Worm (Caenorhabditis elegans) whole organism, young adult: ENCODE data around the gene T26E4.2.
"Not testable (repeated sequence)": the region's sequence is repeated elsewhere in the genome, so short reads cannot be mapped to it uniquely, and the experiment has no call there.

ENCODE experiments used
- C06A6.2 ChIP-seq: fragments of 200-800 bp; sonication (Bioruptor generic); conservative IDR thresholded peaks from 2 replicates; pipeline ENCODE4 v1.3.6; 2022; ENCODE audit warnings: missing genetic modification characterization, missing compliant biosample characterization
- D2030.7 ChIP-seq: fragments of 200-800 bp; sonication (Bioruptor generic); IDR thresholded peaks from 2 replicates; pipeline ENCODE4 v1.3.6; 2022; ENCODE audit warnings: missing genetic modification reagents, missing genetic modification characterization, missing compliant biosample characterization
- F23B12.7 ChIP-seq: sonication (generic microtip); optimal IDR thresholded peaks from 2 replicates; lab custom pipeline; 2017; ENCODE audit warnings: missing genetic modification characterization, mild to moderate bottlenecking, missing compliant biosample characterization, antibody characterized with exemption, moderate library complexity; ENCODE audit not compliant: insufficient read depth
- F57C9.4 ChIP-seq: sonication (generic microtip); optimal IDR thresholded peaks from 2 replicates; lab custom pipeline; 2017; ENCODE audit warnings: mild to moderate bottlenecking, missing genetic modification characterization, missing compliant biosample characterization
- K12H6.12 ChIP-seq: fragments of 200-800 bp; sonication (Bioruptor generic); optimal IDR thresholded peaks from 2 replicates; lab custom pipeline; 2018; ENCODE audit warnings: mild to moderate bottlenecking, missing genetic modification characterization, missing compliant biosample characterization
- T26A5.8 ChIP-seq: sonication (generic microtip); optimal IDR thresholded peaks from 2 replicates; lab custom pipeline; 2016; ENCODE audit warnings: missing genetic modification characterization, missing compliant biosample characterization
- Y56A3A.18 ChIP-seq: fragments of 200-800 bp; sonication (Bioruptor generic); IDR thresholded peaks from 2 replicates; pipeline ENCODE4 v1.3.6; 2022; ENCODE audit warnings: missing genetic modification reagents, missing genetic modification characterization, missing compliant biosample characterization
- Y95B8A.8 ChIP-seq: fragments of 200-800 bp; sonication (Bioruptor generic); IDR thresholded peaks from 2 replicates; pipeline ENCODE4 v1.3.6; 2022; ENCODE audit warnings: missing genetic modification reagents, missing genetic modification characterization, missing compliant biosample characterization
- ZK185.1 ChIP-seq: sonication (generic microtip); optimal IDR thresholded peaks from 2 replicates; lab custom pipeline; 2016; ENCODE audit warnings: mild to moderate bottlenecking, missing genetic modification characterization, missing compliant biosample characterization; ENCODE audit not compliant: poor library complexity, severe bottlenecking
- aptf-2 ChIP-seq: fragments of 200-800 bp; sonication (Bioruptor generic); conservative IDR thresholded peaks from 2 replicates; pipeline ENCODE4 v1.3.6; 2022; ENCODE audit warnings: missing genetic modification reagents, missing genetic modification characterization, missing compliant biosample characterization
- attf-5 ChIP-seq: fragments of 200-800 bp; sonication (Bioruptor generic); optimal IDR thresholded peaks from 2 replicates; lab custom pipeline; 2018; ENCODE audit warnings: mild to moderate bottlenecking, missing genetic modification characterization, missing compliant biosample characterization
- cebp-2 ChIP-seq: fragments of 200-800 bp; sonication (Bioruptor generic); IDR thresholded peaks from 2 replicates; pipeline ENCODE4 v1.3.6; 2022; ENCODE audit warnings: missing genetic modification characterization, missing compliant biosample characterization
- ceh-27 ChIP-seq: fragments of 200-800 bp; sonication (Bioruptor generic); optimal IDR thresholded peaks from 2 replicates; lab custom pipeline; 2018; ENCODE audit warnings: mild to moderate bottlenecking, missing genetic modification characterization, moderate library complexity, missing compliant biosample characterization
- ceh-58 ChIP-seq: fragments of 200-800 bp; sonication (Bioruptor generic); IDR thresholded peaks from 2 replicates; pipeline ENCODE4 v1.3.6; 2022; ENCODE audit warnings: missing genetic modification characterization, missing compliant biosample characterization
- ceh-79 ChIP-seq: sonication (generic microtip); optimal IDR thresholded peaks from 2 replicates; lab custom pipeline; 2017; ENCODE audit warnings: mild to moderate bottlenecking, missing genetic modification characterization, missing compliant biosample characterization
- ceh-91 ChIP-seq: fragments of 200-800 bp; sonication (Bioruptor generic); IDR thresholded peaks from 2 replicates; pipeline ENCODE4 v1.3.6; 2022; ENCODE audit warnings: missing genetic modification reagents, missing genetic modification characterization, missing compliant biosample characterization
- egl-18 ChIP-seq: fragments of 200-800 bp; sonication (Bioruptor generic); IDR thresholded peaks from 2 replicates; pipeline ENCODE4 v1.3.6; 2022; ENCODE audit warnings: missing genetic modification reagents, missing genetic modification characterization, missing compliant biosample characterization
- ekl-4 ChIP-seq: fragments of 200-800 bp; sonication (Bioruptor generic); IDR thresholded peaks from 2 replicates; pipeline ENCODE4 v1.3.6; 2022; ENCODE audit warnings: missing genetic modification reagents, missing genetic modification characterization, missing compliant biosample characterization
- hlh-26 ChIP-seq: fragments of 200-800 bp; sonication (Bioruptor generic); conservative IDR thresholded peaks from 2 replicates; pipeline ENCODE4 v1.3.6; 2022; ENCODE audit warnings: missing genetic modification reagents, missing genetic modification characterization, missing compliant biosample characterization
- hmg-1.2 ChIP-seq: fragments of 200-800 bp; sonication (Bioruptor generic); IDR thresholded peaks from 2 replicates; pipeline ENCODE4 v1.3.6; 2022; ENCODE audit warnings: missing genetic modification reagents, missing genetic modification characterization, missing compliant biosample characterization
- hrde-1 ChIP-seq: sonication (generic microtip); optimal IDR thresholded peaks from 2 replicates; lab custom pipeline; 2016; ENCODE audit warnings: missing genetic modification characterization, mild to moderate bottlenecking, missing compliant biosample characterization, moderate library complexity, missing genotype, missing genetic modification reagents, borderline replicate concordance
- hsf-1 ChIP-seq: fragments of 200-800 bp; sonication (Bioruptor generic); IDR thresholded peaks from 2 replicates; pipeline ENCODE4 v1.3.6; 2022; ENCODE audit warnings: missing genetic modification reagents, missing genetic modification characterization, missing compliant biosample characterization
- madf-3 ChIP-seq: fragments of 200-800 bp; sonication (Bioruptor generic); IDR thresholded peaks from 2 replicates; pipeline ENCODE4 v1.3.6; 2022; ENCODE audit warnings: missing genetic modification reagents, missing genetic modification characterization, missing compliant biosample characterization
- madf-6 ChIP-seq: fragments of 200-800 bp; sonication (Bioruptor generic); IDR thresholded peaks from 2 replicates; pipeline ENCODE4 v1.3.6; 2022; ENCODE audit warnings: missing genetic modification reagents, missing genetic modification characterization, missing compliant biosample characterization
- mes-4 ChIP-seq: sonication (generic microtip); optimal IDR thresholded peaks from 2 replicates; lab custom pipeline; 2016; ENCODE audit warnings: missing genotype, missing genetic modification characterization, missing compliant biosample characterization
- nfya-2 ChIP-seq: fragments of 200-800 bp; sonication (Bioruptor generic); IDR thresholded peaks from 2 replicates; pipeline ENCODE4 v1.3.6; 2022; ENCODE audit warnings: missing genetic modification reagents, missing genetic modification characterization, missing compliant biosample characterization
- nhr-27 ChIP-seq: fragments of 200-800 bp; sonication (Bioruptor generic); optimal IDR thresholded peaks from 2 replicates; lab custom pipeline; 2018; ENCODE audit warnings: mild to moderate bottlenecking, missing genetic modification characterization, moderate library complexity, missing compliant biosample characterization
- pha-4 ChIP-seq: fragments of 150-350 bp; sonication (generic microtip); optimal IDR thresholded peaks from 2 replicates; lab custom pipeline; 2014; ENCODE audit warnings: missing biosample characterization, missing genetic modification reagents, missing genetic modification characterization
- rec-8 ChIP-seq, 2 experiments: sonication (generic microtip); optimal IDR thresholded peaks; 2 replicates each; lab custom pipeline; 2016; ENCODE audit warnings: mild to moderate bottlenecking in 2 of 2, missing genetic modification characterization in 2 of 2, missing genetic modification reagents in 2 of 2, missing genotype in 2 of 2, missing biosample characterization in 1 of 2, missing compliant biosample characterization in 1 of 2, moderate library complexity in 1 of 2
- sea-2 ChIP-seq: fragments of 200-800 bp; sonication (Bioruptor generic); IDR thresholded peaks from 2 replicates; pipeline ENCODE4 v1.3.6; 2022; ENCODE audit warnings: missing genetic modification characterization, missing compliant biosample characterization
- snpc-1.1 ChIP-seq: sonication (generic microtip); optimal IDR thresholded peaks from 2 replicates; lab custom pipeline; 2017; ENCODE audit warnings: missing genetic modification characterization, mild to moderate bottlenecking, missing compliant biosample characterization, antibody characterized with exemption, moderate library complexity, missing genotype, missing genetic modification reagents; ENCODE audit not compliant: insufficient read depth
- somi-1 ChIP-seq: fragments of 200-800 bp; sonication (Bioruptor generic); optimal IDR thresholded peaks from 2 replicates; lab custom pipeline; 2018; ENCODE audit warnings: mild to moderate bottlenecking, missing genetic modification characterization, missing compliant biosample characterization
- tbx-9 ChIP-seq: sonication (generic microtip); optimal IDR thresholded peaks from 2 replicates; lab custom pipeline; 2016; ENCODE audit warnings: borderline replicate concordance, missing genetic modification characterization, inconsistent platforms, missing compliant biosample characterization
- tlf-1 ChIP-seq: fragments of 200-800 bp; sonication (Bioruptor generic); optimal IDR thresholded peaks from 2 replicates; lab custom pipeline; 2018; ENCODE audit warnings: mild to moderate bottlenecking, missing genetic modification characterization, missing compliant biosample characterization
- unc-62 ChIP-seq: fragments of 150-350 bp; optimal IDR thresholded peaks from 2 replicates; lab custom pipeline; 2014; ENCODE audit warnings: missing biosample characterization, missing genetic modification reagents, missing genetic modification characterization

Gene T26E4.2

DNA sequence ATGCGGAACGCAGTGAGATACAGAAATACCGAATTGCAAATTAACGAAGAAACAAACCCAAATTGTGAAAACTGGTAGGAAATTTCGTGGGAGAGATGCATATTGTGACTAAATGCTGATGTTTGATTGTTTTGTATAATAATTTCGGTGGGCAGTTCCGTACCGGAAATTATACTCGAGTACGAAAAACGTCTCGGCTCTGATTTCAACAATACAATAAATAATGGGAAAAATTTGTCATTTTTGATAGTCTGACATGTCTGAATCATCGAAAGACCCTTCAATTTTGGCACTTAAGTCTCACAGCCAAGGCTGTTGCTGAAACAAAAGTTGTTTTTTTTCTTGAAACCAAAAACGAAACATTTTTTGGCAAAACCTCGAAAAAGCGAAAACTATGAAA, 29.1 kb upstream of the T26E4.2 start, which contains the start of gene str-43:
TSS of gene str-43 (minus strand) at position 101 of the 400 bp plus-strand sequence.
- no peak for TF ChIP-seq tlf-1 (GFP tag; lab: Kevin White, UChicago)

DNA sequence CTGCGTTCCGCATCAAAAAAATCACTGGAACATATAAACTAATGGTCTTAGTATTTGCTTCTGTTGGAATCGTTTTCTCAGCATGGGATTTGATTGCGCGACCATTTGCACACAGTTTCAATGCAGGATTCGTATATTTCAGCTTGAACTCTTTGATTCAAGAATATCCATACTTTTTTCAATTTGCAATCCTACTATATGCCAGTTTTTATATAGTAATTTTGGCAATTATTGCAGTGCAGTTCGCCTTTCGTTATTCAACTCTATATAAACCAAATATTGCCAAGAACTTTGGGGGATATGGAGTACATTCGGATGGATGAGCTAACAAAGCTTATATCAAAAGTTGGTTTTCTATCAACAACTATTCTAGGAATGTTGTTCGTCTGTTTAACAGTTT, 28.2 kb upstream of the T26E4.2 start, which contains the start of gene str-5:
TSS of gene str-5 (plus strand) at position 301 of the 400 bp plus-strand sequence.
- TF ChIP-seq egl-18 (GFP tag; lab: Robert Waterston, UW); snpc-1.1 (tag; lab: Kevin White, UChicago); hmg-1.2 (GFP tag; lab: Robert Waterston, UW): not testable (repeated sequence)

DNA sequence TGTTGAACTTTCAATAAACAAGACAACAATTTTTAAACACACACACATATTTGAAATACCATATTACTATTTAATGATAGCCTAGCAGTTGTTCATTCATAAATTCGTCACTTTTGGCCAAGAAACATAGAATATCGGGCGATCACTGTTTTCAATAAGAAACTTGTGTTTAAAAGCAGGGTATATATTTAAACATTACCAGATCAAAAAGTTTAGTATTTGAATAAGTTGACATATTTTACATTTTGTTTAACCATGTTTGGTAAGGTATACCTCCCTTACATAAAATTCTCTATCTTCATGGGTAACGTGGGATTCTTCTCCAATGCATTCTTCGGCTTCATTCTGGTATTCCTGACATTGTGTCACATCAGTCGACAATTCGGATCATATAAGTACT, 26.5 kb upstream of the T26E4.2 start, which contains the start of gene str-8:
TSS of gene str-8 (plus strand) at position 301 of the 400 bp plus-strand sequence.
- not testable (repeated sequence) for TF ChIP-seq aptf-2, sea-2, madf-6 (GFP tag; lab: Robert Waterston, UW)

DNA sequence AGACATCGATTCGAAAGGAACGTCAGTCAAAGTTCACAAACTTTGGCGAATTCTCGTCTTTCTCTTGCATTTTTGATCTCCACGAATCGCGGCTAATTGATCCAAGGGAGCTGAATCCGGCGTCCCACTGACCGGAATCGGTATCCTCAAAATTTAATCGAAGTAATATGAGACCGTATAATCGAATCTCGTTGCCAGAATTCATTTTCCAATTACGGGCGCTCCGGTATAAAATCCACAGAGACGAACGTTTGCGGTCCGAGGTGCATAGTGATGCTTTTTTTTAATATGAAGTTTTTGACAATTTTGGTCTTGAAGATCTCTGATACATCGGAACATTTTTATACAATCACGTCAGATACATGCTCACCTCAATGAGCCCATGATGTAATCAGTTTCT, 23.5 kb upstream of the T26E4.2 start:
- no peak for TF ChIP-seq ZK185.1 (tag; lab: Kevin White, UChicago)
- no peak for TF ChIP-seq Y56A3A.18
- TF ChIP-seq hrde-1 (tag; lab: Kevin White, UChicago) = no peak
- TF ChIP-seq K12H6.12 (tag; lab: Kevin White, UChicago) = no peak
- no peak for TF ChIP-seq ceh-58
- no peak for TF ChIP-seq attf-5 (GFP tag; lab: Kevin White, UChicago)
- no peak for TF ChIP-seq D2030.7 (GFP tag; lab: Robert Waterston, UW)
- TF ChIP-seq tbx-9 = no peak
- TF ChIP-seq ceh-79 (tag; lab: Kevin White, UChicago) = no peak
- TF ChIP-seq ekl-4 = no peak
- TF ChIP-seq madf-3 = no peak
- no peak for TF ChIP-seq nhr-27
- no peak for TF ChIP-seq ceh-91 (GFP tag; lab: Robert Waterston, UW)
- TF ChIP-seq C06A6.2 (GFP tag; lab: Robert Waterston, UW) = no peak
- TF ChIP-seq aptf-2 (GFP tag; lab: Robert Waterston, UW) = no peak
- no peak for TF ChIP-seq mes-4 (tag; lab: Kevin White, UChicago)
- no peak for TF ChIP-seq Y95B8A.8 (GFP tag; lab: Robert Waterston, UW)
- no peak for TF ChIP-seq unc-62 (GFP tag; lab: Kevin White, UChicago)
- TF ChIP-seq rec-8 (tag; optimal IDR thresholded peaks at IDR 0.05; lab: Kevin White, UChicago) = no peak

DNA sequence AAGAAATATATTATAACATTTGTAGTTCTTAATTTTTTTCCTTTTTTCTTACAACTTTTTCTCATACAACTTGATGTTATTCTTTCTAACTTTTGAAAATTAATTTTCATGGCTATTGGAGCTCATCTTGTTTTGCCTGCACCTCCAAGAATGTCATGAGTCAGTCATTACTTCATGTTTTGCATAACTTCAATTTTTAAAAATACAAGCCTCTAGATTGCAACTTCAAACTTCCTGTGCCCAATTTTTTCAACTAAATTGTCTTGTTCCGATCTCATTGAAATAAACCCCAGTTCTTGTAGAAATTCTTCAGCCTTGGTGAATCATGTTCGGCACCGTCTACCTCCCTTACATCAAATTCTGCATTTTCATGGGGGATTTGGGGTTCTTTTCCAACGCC, 22.7 kb upstream of the T26E4.2 start, which contains the start of gene str-9:
TSS of gene str-9 (plus strand) at position 301 of the 400 bp plus-strand sequence.
- no peak for TF ChIP-seq T26A5.8 (tag; lab: Kevin White, UChicago)
- no peak for TF ChIP-seq hlh-26 (GFP tag; lab: Robert Waterston, UW)
- TF ChIP-seq mes-4 (tag; lab: Kevin White, UChicago) = no peak
- no peak for TF ChIP-seq nfya-2 (GFP tag; lab: Robert Waterston, UW)
- no peak for TF ChIP-seq ceh-27 (GFP tag; lab: Kevin White, UChicago)
- TF ChIP-seq tlf-1 (GFP tag; lab: Kevin White, UChicago) = no peak
- TF ChIP-seq cebp-2 (GFP tag; lab: Robert Waterston, UW) = no peak
- TF ChIP-seq somi-1 (GFP tag; lab: Kevin White, UChicago) = no peak
- TF ChIP-seq F57C9.4 (tag; lab: Kevin White, UChicago) = no peak
- no peak for TF ChIP-seq hsf-1 (GFP tag; lab: Robert Waterston, UW)
- TF ChIP-seq pha-4 = no peak
- no peak for TF ChIP-seq F23B12.7
